Worm (Caenorhabditis elegans) whole organism, young adult: ENCODE measurements around the gene W04E12.2.

Experiments used
- B0035.1 ChIP-seq: sonication (generic microtip); optimal IDR thresholded peaks from 2 replicates; lab custom pipeline; 2016; ENCODE audit warnings: missing genetic modification characterization, mild to moderate bottlenecking, missing compliant biosample characterization, missing genotype, missing genetic modification reagents
- F49E8.2 ChIP-seq: sonication (generic microtip); optimal IDR thresholded peaks from 3 replicates; lab custom pipeline; 2017; ENCODE audit warnings: missing genetic modification characterization, mild to moderate bottlenecking, missing compliant biosample characterization, antibody characterized with exemption, moderate library complexity; ENCODE audit not compliant: insufficient read depth
- Y56A3A.18 ChIP-seq: fragments of 200-800 bp; sonication (Bioruptor generic); IDR thresholded peaks from 2 replicates; pipeline ENCODE4 v1.3.6; 2022; ENCODE audit warnings: missing genetic modification reagents, missing genetic modification characterization, missing compliant biosample characterization
- ZK185.1 ChIP-seq: sonication (generic microtip); optimal IDR thresholded peaks from 2 replicates; lab custom pipeline; 2016; ENCODE audit warnings: mild to moderate bottlenecking, missing genetic modification characterization, missing compliant biosample characterization; ENCODE audit not compliant: poor library complexity, severe bottlenecking
- ama-1 ChIP-seq, 3 experiments: fragments of 150-350 bp in 1 of 3; sonication (generic microtip) in 2 of 3; optimal IDR thresholded peaks; 2 replicates each; lab custom pipeline; 2014 to 2018; ENCODE audit warnings: missing biosample characterization in 2 of 3, missing genetic modification characterization in 2 of 3, missing genetic modification reagents in 2 of 3
- mel-28 ChIP-seq: sonication (generic microtip); optimal IDR thresholded peaks from 2 replicates; lab custom pipeline; 2016; ENCODE audit warnings: borderline replicate concordance, mild to moderate bottlenecking, missing genetic modification characterization, missing compliant biosample characterization
- nfya-1 ChIP-seq: sonication (generic microtip); optimal IDR thresholded peaks from 2 replicates; lab custom pipeline; 2017; ENCODE audit warnings: antibody characterized with exemption, missing compliant biosample characterization, missing genetic modification characterization, borderline replicate concordance; ENCODE audit not compliant: insufficient read depth
- pha-4 ChIP-seq: fragments of 150-350 bp; sonication (generic microtip); optimal IDR thresholded peaks from 2 replicates; lab custom pipeline; 2014; ENCODE audit warnings: missing biosample characterization, missing genetic modification reagents, missing genetic modification characterization
- snpc-4 ChIP-seq, 5 experiments: fragments of 150-350 bp in 1 of 5; sonication (generic microtip) in 4 of 5; optimal IDR thresholded peaks; 2 replicates each; lab custom pipeline; 2014 to 2018; ENCODE audit warnings: missing genetic modification characterization in 5 of 5, missing biosample characterization in 3 of 5, antibody characterized with exemption in 2 of 5, mild to moderate bottlenecking in 2 of 5, missing compliant biosample characterization in 2 of 5, missing genotype in 2 of 5, moderate library complexity in 2 of 5, missing genetic modification reagents in 1 of 5
- sptf-2 ChIP-seq: fragments of 200-800 bp; sonication (Bioruptor generic); optimal IDR thresholded peaks from 2 replicates; lab custom pipeline; 2018; ENCODE audit warnings: mild to moderate bottlenecking, missing genetic modification characterization, missing compliant biosample characterization
- unc-130 ChIP-seq: sonication (generic microtip); optimal IDR thresholded peaks from 2 replicates; lab custom pipeline; 2016; ENCODE audit warnings: missing genetic modification reagents, missing genetic modification characterization, missing compliant biosample characterization
- ztf-28 ChIP-seq: fragments of 200-800 bp; sonication (Bioruptor generic); IDR thresholded peaks from 2 replicates; pipeline ENCODE4 v1.3.6; 2022; ENCODE audit warnings: missing genetic modification reagents, missing genetic modification characterization, missing compliant biosample characterization

DNA sequence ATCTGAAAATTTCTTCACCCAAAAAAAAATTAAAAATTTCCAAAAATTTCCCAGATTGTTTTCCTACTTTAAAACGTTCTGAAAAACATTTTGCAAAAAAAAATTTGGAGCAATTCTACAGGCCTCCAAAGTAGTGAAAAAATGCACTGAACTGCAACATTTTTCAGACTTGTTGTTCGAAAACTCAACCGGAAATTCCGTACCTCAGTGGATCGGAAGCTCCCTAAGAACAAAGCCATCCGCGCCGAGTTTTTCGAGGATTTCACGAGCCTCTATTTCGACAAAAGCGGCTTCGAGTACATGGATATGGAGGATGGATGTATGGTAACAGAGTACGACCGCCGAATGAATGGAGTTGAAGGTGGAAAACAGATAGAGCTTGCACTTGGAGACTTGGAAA, 2.8 kb downstream of the W04E12.2 start, which contains the start of gene fbxa-131:
- TF ChIP-seq pha-4 (tag; lab: Kevin White, UChicago), result no peak
- no peak for TF ChIP-seq Y56A3A.18 (GFP tag; lab: Robert Waterston, UW)
- TF ChIP-seq B0035.1 (tag; lab: Kevin White, UChicago), result no peak
- TF ChIP-seq ztf-28 (GFP tag; lab: Robert Waterston, UW), result no peak
- no peak for TF ChIP-seq unc-130
- no peak for TF ChIP-seq ZK185.1 (tag; lab: Kevin White, UChicago)
- TF ChIP-seq snpc-4 (GFP tag; optimal IDR thresholded peaks at IDR 0.05; lab: Kevin White, UChicago), result no peak
- no peak for TF ChIP-seq snpc-4 (tag; optimal IDR thresholded peaks at IDR 0.05; lab: Kevin White, UChicago)
- no peak for TF ChIP-seq sptf-2 (GFP tag; lab: Kevin White, UChicago)
- TF ChIP-seq mel-28 (tag; lab: Kevin White, UChicago), result no peak
- TF ChIP-seq nfya-1 (tag; lab: Kevin White, UChicago), result no peak
- no peak for TF ChIP-seq F49E8.2 (tag; lab: Kevin White, UChicago)
- no peak for TF ChIP-seq ama-1 (optimal IDR thresholded peaks at IDR 0.05; lab: Kevin White, UChicago)
- no peak for TF ChIP-seq ama-1 (GFP tag; optimal IDR thresholded peaks at IDR 0.05; lab: Kevin White, UChicago)
